Worm (Caenorhabditis elegans): Measurements from ENCODE around the gene F25E5.16.

ce11 chrV:7402355-7402754 lies 35.7 kb upstream of the F25E5.16 start, which contains the start of gene srj-13:
- TF ChIP-seq rnt-1 (tag; optimal IDR thresholded peaks at IDR 0.05) = no peak
- TF ChIP-seq tbx-2 (tag; optimal IDR thresholded peaks at IDR 0.05) = no peak
- TF ChIP-seq fkh-10 (GFP tag; optimal IDR thresholded peaks at IDR 0.05) = no peak
